Worm (Caenorhabditis elegans): Measurements from ENCODE around the gene del-7.

The del-7 gene

ce11 chrIV:7789521-7789949 lies 29.3 kb downstream of the del-7 start, which contains the start of gene imp-3 (continued):
- peak; percentile 69; the same call in 1 of the 2 replicates for TF ChIP-seq D1046.2 (GFP tag; IDR thresholded peaks at IDR 0.05)
- no peak for TF ChIP-seq nhr-237 (tag; optimal IDR thresholded peaks at IDR 0.05)
- no peak for TF ChIP-seq vab-7 (GFP tag; IDR thresholded peaks at IDR 0.05)
- TF ChIP-seq ZK546.5 (tag; optimal IDR thresholded peaks at IDR 0.05): no peak
- no peak for TF ChIP-seq madf-9 (GFP tag; conservative IDR thresholded peaks at IDR 0.05)
- no peak for TF ChIP-seq fkh-10 (GFP tag; optimal IDR thresholded peaks at IDR 0.05)
- no peak for TF ChIP-seq snpc-4 (tag; optimal IDR thresholded peaks at IDR 0.05)

ce11 chrIV:7790151-7790691 lies 30.0 kb downstream of the del-7 start:
- TF ChIP-seq T20F7.1 (GFP tag; optimal IDR thresholded peaks at IDR 0.05) (no peak), nhr-111 (GFP tag; optimal IDR thresholded peaks at IDR 0.05) (no peak), ceh-62 (tag; optimal IDR thresholded peaks at IDR 0.05) (no peak), F49E8.2 (tag; optimal IDR thresholded peaks at IDR 0.05; ENCODE audit: borderline replicate concordance) (no peak), aha-1 (tag) (peak; percentile 59), attf-4 (tag; optimal IDR thresholded peaks at IDR 0.05) (no peak), set-16 (GFP tag; IDR thresholded peaks at IDR 0.05) (0 out of 2 replicates have a peak, but pooled peaks have one; percentile 12), unc-62 (GFP tag; optimal IDR thresholded peaks at IDR 0.05 in 1 of 2) (no peak), unc-62 (tag; optimal IDR thresholded peaks at IDR 0.05) (no peak), lin-1 (GFP tag; IDR thresholded peaks at IDR 0.05) (no peak), nhr-237 (tag; optimal IDR thresholded peaks at IDR 0.05) (no peak), mxl-3 (GFP tag; optimal IDR thresholded peaks at IDR 0.05) (no peak), egl-43 (GFP tag; IDR thresholded peaks at IDR 0.05) (peak; percentile 3; the same call in 1 of the 2 replicates), mdl-1 (tag; optimal IDR thresholded peaks at IDR 0.05) (no peak), fos-1 (tag; optimal IDR thresholded peaks at IDR 0.05) (no peak), unc-39 (tag; optimal IDR thresholded peaks at IDR 0.05) (no peak), mdt-29 (GFP tag; IDR thresholded peaks at IDR 0.05) (no peak), nhr-11 (tag; optimal IDR thresholded peaks at IDR 0.05) (no peak)

ce11 chrIV:7790801-7791588 lies 30.8 kb downstream of the del-7 start, which contains the start of gene rsp-6:
Gene rsp-6 (minus strand): TSS chrIV:7791229.
- TF ChIP-seq lin-15B (tag; optimal IDR thresholded peaks at IDR 0.05): peak; percentile 51
- TF ChIP-seq attf-4 (tag; optimal IDR thresholded peaks at IDR 0.05): no peak
- TF ChIP-seq dmd-9 (GFP tag; IDR thresholded peaks at IDR 0.05): no peak
- no peak for TF ChIP-seq spr-1 (tag; optimal IDR thresholded peaks at IDR 0.05)
- TF ChIP-seq nhr-102 (tag; optimal IDR thresholded peaks at IDR 0.05): peak; percentile 61
- TF ChIP-seq ztf-11 (tag; optimal IDR thresholded peaks at IDR 0.05): no peak
- TF ChIP-seq lsy-2 (tag; optimal IDR thresholded peaks at IDR 0.05): peak; percentile 97 to 99
- peak in 1 of 2 experiments; percentile 59 for TF ChIP-seq mdl-1 (tag; optimal IDR thresholded peaks at IDR 0.05)
- peak; percentile 92 for TF ChIP-seq dpl-1 (GFP tag; optimal IDR thresholded peaks at IDR 0.05)
- TF ChIP-seq Y5F2A.4 (GFP tag; optimal IDR thresholded peaks at IDR 0.05): no peak
- peak; percentile 44 for TF ChIP-seq duxl-1 (tag; optimal IDR thresholded peaks at IDR 0.05; ENCODE audit: poor library complexity)
- TF ChIP-seq lin-1 (GFP tag; IDR thresholded peaks at IDR 0.05): no peak
- TF ChIP-seq snpc-1.2 (GFP tag; IDR thresholded peaks at IDR 0.05): 0 out of 2 replicates have a peak, but pooled peaks have one; percentile 14
- peak; percentile 62 for TF ChIP-seq mxl-3 (GFP tag; optimal IDR thresholded peaks at IDR 0.05)
- TF ChIP-seq unc-62 (GFP tag; optimal IDR thresholded peaks at IDR 0.05 in 1 of 2): peak in 1 of 2 experiments; percentile 17
- no peak for TF ChIP-seq unc-62 (tag; optimal IDR thresholded peaks at IDR 0.05)
- TF ChIP-seq nhr-48 (tag; optimal IDR thresholded peaks at IDR 0.05): peak; percentile 16
- no peak for TF ChIP-seq cey-2 (tag; optimal IDR thresholded peaks at IDR 0.05; ENCODE audit: borderline replicate concordance, insufficient read depth)
- TF ChIP-seq hlh-11 (tag; optimal IDR thresholded peaks at IDR 0.05): peak; percentile 90
- TF ChIP-seq pqm-1 (tag; optimal IDR thresholded peaks at IDR 0.05): peak; percentile 12
- peak; percentile 86 for TF ChIP-seq lin-38 (GFP tag; IDR thresholded peaks at IDR 0.05)
- TF ChIP-seq vab-7 (GFP tag; IDR thresholded peaks at IDR 0.05): peak; percentile 58; the same call in 1 of the 2 replicates
- no peak for TF ChIP-seq ztf-7 (tag; optimal IDR thresholded peaks at IDR 0.05)
- no peak for TF ChIP-seq Y75B8A.6 (GFP tag; IDR thresholded peaks at IDR 0.05)
- no peak for TF ChIP-seq lim-7 (GFP tag; IDR thresholded peaks at IDR 0.05)
- TF ChIP-seq fkh-10 (GFP tag; optimal IDR thresholded peaks at IDR 0.05): peak; percentile 50
- peak; percentile 74 for TF ChIP-seq unc-130 (GFP tag; optimal IDR thresholded peaks at IDR 0.05)
- no peak for TF ChIP-seq snpc-4 (tag; optimal IDR thresholded peaks at IDR 0.05)
- peak; percentile 61 for TF ChIP-seq pha-4 (GFP tag; IDR thresholded peaks at IDR 0.05)
- TF ChIP-seq pha-4 (tag; optimal IDR thresholded peaks at IDR 0.05): peak; percentile 43

All from whole organism, L4 larva.